Fruit fly (Drosophila melanogaster): ENCODE measurements around the gene NHP2.

NHP2 gene

dm6 chr3L:14755046-14755643 is 46.8 kb downstream of the NHP2 start (continued):
- no peak for TF ChIP-seq aop (GFP tag; IDR thresholded peaks at IDR 0.05)
- no peak for TF ChIP-seq YL-1 (GFP tag; optimal IDR thresholded peaks at IDR 0.05)
- TF ChIP-seq Ssrp (tag; optimal IDR thresholded peaks at IDR 0.05), result no peak
- no peak for TF ChIP-seq CkIIα-i1 (GFP tag; IDR thresholded peaks at IDR 0.05)
- no peak for TF ChIP-seq CG5953 (GFP tag; IDR thresholded peaks at IDR 0.05)
- TF ChIP-seq yki (optimal IDR thresholded peaks at IDR 0.05), result peak; percentile 89
- peak; percentile 97 for TF ChIP-seq CG2116 (GFP tag; optimal IDR thresholded peaks at IDR 0.05)
- no peak for TF ChIP-seq jing (GFP tag; optimal IDR thresholded peaks at IDR 0.05)
- no peak; the same call in 1 of the 2 replicates for TF ChIP-seq CG42726 (GFP tag; IDR thresholded peaks at IDR 0.05; ENCODE audit: partially characterized antibody)
- no peak for TF ChIP-seq Dad (GFP tag; optimal IDR thresholded peaks at IDR 0.05)
- peak; percentile 72 for TF ChIP-seq twi (tag; optimal IDR thresholded peaks at IDR 0.05)
- TF ChIP-seq CG18619 (GFP tag; optimal IDR thresholded peaks at IDR 0.05), result no peak
- TF ChIP-seq pita (GFP tag; optimal IDR thresholded peaks at IDR 0.05), result no peak
- TF ChIP-seq CG17186 (GFP tag; optimal IDR thresholded peaks at IDR 0.05), result no peak
- no peak for TF ChIP-seq MESR4 (GFP tag; optimal IDR thresholded peaks at IDR 0.05)
- TF ChIP-seq NC2α (GFP tag; optimal IDR thresholded peaks at IDR 0.05), result no peak
- no peak for TF ChIP-seq Dip3 (GFP tag; optimal IDR thresholded peaks at IDR 0.05)
- no peak for TF ChIP-seq fd64A (GFP tag; optimal IDR thresholded peaks at IDR 0.05)
- TF ChIP-seq jigr1 (GFP tag; IDR thresholded peaks at IDR 0.05), result no peak
- TF ChIP-seq D19B (GFP tag; optimal IDR thresholded peaks at IDR 0.05), result no peak
- TF ChIP-seq sob (GFP tag; IDR thresholded peaks at IDR 0.05), result no peak
- TF ChIP-seq btn (GFP tag; optimal IDR thresholded peaks at IDR 0.05), result no peak
- TF ChIP-seq Rx (GFP tag; IDR thresholded peaks at IDR 0.05), result no peak
- TF ChIP-seq CG6689 (GFP tag; IDR thresholded peaks at IDR 0.05), result 0 out of 2 replicates have a peak, but pooled peaks have one; percentile 12
- TF ChIP-seq CG11456 (GFP tag; IDR thresholded peaks at IDR 0.05), result no peak
- TF ChIP-seq CG2889 (GFP tag; IDR thresholded peaks at IDR 0.05), result no peak
- TF ChIP-seq E2f1 (GFP tag; IDR thresholded peaks at IDR 0.05), result peak; percentile 35; the same call in 1 of the 2 replicates
- no peak for TF ChIP-seq trh (GFP tag; optimal IDR thresholded peaks at IDR 0.05)
- no peak for TF ChIP-seq tll (GFP tag; optimal IDR thresholded peaks at IDR 0.05)
- TF ChIP-seq CG4730 (GFP tag; IDR thresholded peaks at IDR 0.05), result no peak
- no peak for TF ChIP-seq ham (GFP tag; IDR thresholded peaks at IDR 0.05)
- TF ChIP-seq sug (tag; optimal IDR thresholded peaks at IDR 0.05), result no peak

- no peak for TF ChIP-seq CG18011 (GFP tag; optimal IDR thresholded peaks at IDR 0.05)
- no peak for TF ChIP-seq CG2116 (GFP tag; optimal IDR thresholded peaks at IDR 0.05)
- TF ChIP-seq TFAM (GFP tag; optimal IDR thresholded peaks at IDR 0.05), result no peak
- no peak for TF ChIP-seq usp (GFP tag; optimal IDR thresholded peaks at IDR 0.05)
- TF ChIP-seq Awh (GFP tag; IDR thresholded peaks at IDR 0.05), result no peak
- 0 out of 2 replicates have a peak, but pooled peaks have one; percentile 29 for TF ChIP-seq crol (GFP tag; IDR thresholded peaks at IDR 0.05)
- no peak for TF ChIP-seq caup (GFP tag; optimal IDR thresholded peaks at IDR 0.05; ENCODE audit: severe bottlenecking)
- no peak for TF ChIP-seq crp (GFP tag; optimal IDR thresholded peaks at IDR 0.05)
- TF ChIP-seq Poxn (GFP tag; IDR thresholded peaks at IDR 0.05), result no peak
- TF ChIP-seq Hr39 (optimal IDR thresholded peaks at IDR 0.05), result peak; percentile 26
- no peak for TF ChIP-seq CG18764 (GFP tag; optimal IDR thresholded peaks at IDR 0.05)
- TF ChIP-seq Opbp (GFP tag; IDR thresholded peaks at IDR 0.05; ENCODE audit: partially characterized antibody), result 0 out of 3 replicates have a peak, but pooled peaks have one; percentile 3
- TF ChIP-seq Dfd (GFP tag; optimal IDR thresholded peaks at IDR 0.05), result peak in 1 of 2 experiments; percentile 64
- peak; percentile 72 for TF ChIP-seq Med (GFP tag)
- TF ChIP-seq lov (optimal IDR thresholded peaks at IDR 0.05), result no peak
- 0 out of 3 replicates have a peak, but pooled peaks have one; percentile 31 for TF ChIP-seq lov (GFP tag; IDR thresholded peaks at IDR 0.05)
- TF ChIP-seq jigr1 (GFP tag; IDR thresholded peaks at IDR 0.05), result no peak
- no peak for TF ChIP-seq h (optimal IDR thresholded peaks at IDR 0.05)
- TF ChIP-seq hb (GFP tag; IDR thresholded peaks at IDR 0.05; ENCODE audit: partially characterized antibody), result 0 out of 3 replicates have a peak, but pooled peaks have one; percentile 21
- no peak for TF ChIP-seq Hr3 (GFP tag; optimal IDR thresholded peaks at IDR 0.05)
- no peak for TF ChIP-seq CG12219 (GFP tag; optimal IDR thresholded peaks at IDR 0.05)
These were observed 49.2 kb downstream of the NHP2 start for dm6 chr3L:14752816-14753215.

Measured in whole organism, embryonic.